Worm (Caenorhabditis elegans) whole organism, L1 larva: Measurements from ENCODE around the gene Y59A8B.21.
A peak's percentile ranks its signal among the peaks of the same experiment; 100 is the strongest.

ENCODE experiments used
- C04F5.9 ChIP-seq: sonication (generic microtip); optimal IDR thresholded peaks from 2 replicates; lab custom pipeline; 2016; ENCODE audit warnings: missing genetic modification characterization, missing compliant biosample characterization
- alr-1 ChIP-seq: fragments of 200-800 bp; sonication (Bioruptor generic); optimal IDR thresholded peaks from 2 replicates; lab custom pipeline; 2018; ENCODE audit warnings: borderline replicate concordance, mild to moderate bottlenecking, missing genetic modification characterization, missing compliant biosample characterization
- aly-2 ChIP-seq: fragments of 150-350 bp; optimal IDR thresholded peaks from 2 replicates; lab custom pipeline; 2014; ENCODE audit warnings: missing biosample characterization, missing genetic modification characterization
- ceh-90 ChIP-seq: sonication (generic microtip); optimal IDR thresholded peaks from 2 replicates; lab custom pipeline; 2016; ENCODE audit warnings: missing genetic modification characterization, missing compliant biosample characterization
- ces-1 ChIP-seq: fragments of 150-350 bp; optimal IDR thresholded peaks from 2 replicates; lab custom pipeline; 2014; ENCODE audit warnings: missing biosample characterization, missing genetic modification reagents, missing genetic modification characterization
- dpl-1 ChIP-seq, 3 experiments: fragments of 150-350 bp in 2 of 3; sonication (generic microtip) in 1 of 3; optimal IDR thresholded peaks; 2 replicates each; lab custom pipeline; 2014 to 2017; ENCODE audit warnings: missing biosample characterization in 3 of 3, missing genetic modification characterization in 3 of 3, missing genetic modification reagents in 3 of 3
- efl-1 ChIP-seq, 4 experiments: fragments of 150-350 bp; optimal IDR thresholded peaks in 3 of 4; peaks in 1 of 4; 1 replicate in 1 of 4; 2 replicates in 3 of 4; lab custom pipeline; 2014; ENCODE audit warnings: missing biosample characterization in 2 of 4, missing genetic modification characterization in 2 of 4, missing genetic modification reagents in 2 of 4
- egl-27 ChIP-seq, 2 experiments: fragments of 150-350 bp in 1 of 2; sonication (generic microtip); optimal IDR thresholded peaks; 3 replicates each; lab custom pipeline; 2017 to 2018; ENCODE audit warnings: missing biosample characterization in 2 of 2, missing genetic modification characterization in 2 of 2, missing genetic modification reagents in 2 of 2
- isw-1 ChIP-seq: fragments of 200-800 bp; sonication (Bioruptor generic); IDR thresholded peaks from 2 replicates; pipeline ENCODE4 v1.3.6; 2022; ENCODE audit warnings: missing genetic modification characterization, missing compliant biosample characterization
- lin-14 ChIP-seq: fragments of 200-800 bp; sonication (Bioruptor generic); optimal IDR thresholded peaks from 2 replicates; lab custom pipeline; 2018; ENCODE audit warnings: mild to moderate bottlenecking, missing genetic modification characterization, moderate library complexity, missing compliant biosample characterization
- lin-15B ChIP-seq: fragments of 150-350 bp; sonication (generic microtip); optimal IDR thresholded peaks from 3 replicates; lab custom pipeline; 2014; ENCODE audit warnings: missing biosample characterization, missing genetic modification characterization
- lin-39 ChIP-seq: fragments of 150-350 bp; optimal IDR thresholded peaks from 2 replicates; lab custom pipeline; 2014; ENCODE audit warnings: missing biosample characterization, missing genetic modification reagents, missing genetic modification characterization
- mdl-1 ChIP-seq, 2 experiments: fragments of 150-350 bp; optimal IDR thresholded peaks; 2 replicates each; lab custom pipeline; 2014 to 2017; ENCODE audit warnings: missing biosample characterization in 2 of 2, missing genetic modification characterization in 2 of 2, inconsistent platforms in 1 of 2
- mef-2 ChIP-seq: fragments of 150-350 bp; optimal IDR thresholded peaks from 2 replicates; lab custom pipeline; 2014; ENCODE audit warnings: missing biosample characterization, missing genetic modification characterization
- nhr-20 ChIP-seq: sonication (generic microtip); optimal IDR thresholded peaks from 2 replicates; lab custom pipeline; 2016; ENCODE audit warnings: mild to moderate bottlenecking, missing genetic modification characterization, missing compliant biosample characterization
- nhr-28 ChIP-seq: fragments of 150-350 bp; optimal IDR thresholded peaks from 2 replicates; lab custom pipeline; 2014; ENCODE audit warnings: missing biosample characterization, missing genetic modification characterization
- nhr-47 ChIP-seq: sonication (generic microtip); optimal IDR thresholded peaks from 2 replicates; lab custom pipeline; 2016; ENCODE audit warnings: mild to moderate bottlenecking, missing genetic modification characterization, moderate library complexity, missing compliant biosample characterization
- nhr-77 ChIP-seq: fragments of 150-350 bp; optimal IDR thresholded peaks from 2 replicates; lab custom pipeline; 2014; ENCODE audit warnings: missing biosample characterization, missing genetic modification characterization
- nhr-84 ChIP-seq: sonication (generic microtip); optimal IDR thresholded peaks from 2 replicates; lab custom pipeline; 2017; ENCODE audit warnings: missing biosample characterization, missing genetic modification characterization
- nhr-85 ChIP-seq: sonication (generic microtip); peaks from one replicate; lab custom pipeline; 2016; ENCODE audit warnings: missing genetic modification characterization, inconsistent platforms, missing compliant biosample characterization
- nhr-90 ChIP-seq: sonication (generic microtip); optimal IDR thresholded peaks from 2 replicates; lab custom pipeline; 2016; ENCODE audit warnings: mild to moderate bottlenecking, missing genetic modification characterization, missing compliant biosample characterization; ENCODE audit not compliant: poor library complexity
- pag-3 ChIP-seq: sonication (generic microtip); optimal IDR thresholded peaks from 2 replicates; lab custom pipeline; 2017; ENCODE audit warnings: missing genetic modification characterization, mild to moderate bottlenecking, missing compliant biosample characterization, antibody characterized with exemption, borderline replicate concordance; ENCODE audit not compliant: insufficient read depth
- pqm-1 ChIP-seq: sonication (generic microtip); optimal IDR thresholded peaks from 3 replicates; lab custom pipeline; 2017; ENCODE audit warnings: missing biosample characterization, missing genetic modification characterization
- rnt-1 ChIP-seq: sonication (generic microtip); optimal IDR thresholded peaks from 2 replicates; lab custom pipeline; 2016; ENCODE audit warnings: mild to moderate bottlenecking, missing genetic modification characterization, moderate library complexity, missing compliant biosample characterization
- snpc-4 ChIP-seq: fragments of 150-350 bp; optimal IDR thresholded peaks from 2 replicates; lab custom pipeline; 2014; ENCODE audit warnings: missing biosample characterization, missing genetic modification characterization
- snu-23 ChIP-seq: sonication (generic microtip); optimal IDR thresholded peaks from 2 replicates; lab custom pipeline; 2016; ENCODE audit warnings: missing genetic modification characterization, missing compliant biosample characterization
- swsn-7 ChIP-seq: sonication (generic microtip); optimal IDR thresholded peaks from 2 replicates; lab custom pipeline; 2016; ENCODE audit warnings: missing genetic modification characterization, missing compliant biosample characterization
- tbx-2 ChIP-seq: sonication (generic microtip); optimal IDR thresholded peaks from 2 replicates; lab custom pipeline; 2016; ENCODE audit warnings: missing genetic modification characterization, missing compliant biosample characterization
- unc-130 ChIP-seq: fragments of 150-350 bp; optimal IDR thresholded peaks from 2 replicates; lab custom pipeline; 2017; ENCODE audit warnings: missing biosample characterization, missing genetic modification characterization, inconsistent platforms
- vab-15 ChIP-seq: sonication (generic microtip); optimal IDR thresholded peaks from 2 replicates; lab custom pipeline; 2017; ENCODE audit warnings: missing genotype, mild to moderate bottlenecking, missing genetic modification characterization, missing compliant biosample characterization
- ztf-11 ChIP-seq, 2 experiments: sonication (generic microtip); optimal IDR thresholded peaks; 2 replicates each; lab custom pipeline; 2016 to 2017; ENCODE audit warnings: missing genetic modification characterization in 2 of 2, missing biosample characterization in 1 of 2, missing compliant biosample characterization in 1 of 2

Y59A8B.21 gene

DNA sequence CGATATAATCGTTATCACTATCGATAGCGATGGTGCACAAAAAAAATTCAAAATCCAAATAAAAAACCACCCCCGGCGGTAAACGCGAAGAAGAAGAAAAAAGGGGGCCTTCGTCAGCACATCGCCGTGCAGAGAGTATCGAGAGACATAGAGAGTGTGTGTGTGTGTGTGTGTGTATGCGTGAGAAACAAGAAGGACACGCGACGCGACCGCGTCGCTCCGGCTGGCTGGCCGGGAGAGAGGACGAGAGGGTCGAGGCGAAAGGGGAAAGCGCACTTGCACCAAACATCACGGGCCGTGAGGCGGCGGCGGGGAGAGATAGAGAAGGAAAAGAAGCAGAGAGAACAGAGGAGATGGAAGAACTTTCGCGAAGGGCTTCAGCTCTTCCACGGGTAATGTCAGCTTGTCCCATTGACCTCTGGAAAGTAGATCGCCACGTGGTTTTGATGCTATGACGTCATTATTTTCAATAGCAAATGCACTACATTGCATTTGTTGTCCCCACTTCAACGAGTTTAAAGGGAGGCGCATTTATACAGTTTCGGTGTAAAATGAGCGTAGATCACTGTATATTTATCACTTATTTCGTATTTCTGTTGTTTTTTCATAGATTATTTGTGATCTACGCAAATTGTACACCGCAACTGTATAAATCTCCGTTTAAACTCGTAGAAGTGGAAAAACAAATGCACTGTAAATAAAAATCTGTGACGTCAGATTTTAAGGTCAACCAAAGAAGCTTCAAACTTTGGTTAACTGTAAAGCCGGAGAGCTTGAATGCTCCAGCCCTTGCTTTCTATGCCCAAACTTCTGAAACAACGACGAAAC lies 34.7 kb upstream of the Y59A8B.21 start, which contains the start of gene Y59A8B.24 (continued):
- TF ChIP-seq swsn-7 (tag; lab: Kevin White, UChicago): peak; percentile 92
- peak in 1 of 2 experiments; percentile 91 for TF ChIP-seq mdl-1 (tag; optimal IDR thresholded peaks at IDR 0.05; lab: Kevin White, UChicago)
- peak; percentile 74 for TF ChIP-seq C04F5.9
- peak; percentile 92 for TF ChIP-seq nhr-20 (tag; lab: Kevin White, UChicago)
- peak; percentile 94 for TF ChIP-seq lin-15B
- no peak for TF ChIP-seq ces-1
- TF ChIP-seq pqm-1 (tag; lab: Kevin White, UChicago): no peak
- peak; percentile 97 for TF ChIP-seq lin-14 (GFP tag; lab: Kevin White, UChicago)
- TF ChIP-seq ceh-90 (tag; lab: Kevin White, UChicago): peak; percentile 83
- no peak for TF ChIP-seq nhr-84

DNA sequence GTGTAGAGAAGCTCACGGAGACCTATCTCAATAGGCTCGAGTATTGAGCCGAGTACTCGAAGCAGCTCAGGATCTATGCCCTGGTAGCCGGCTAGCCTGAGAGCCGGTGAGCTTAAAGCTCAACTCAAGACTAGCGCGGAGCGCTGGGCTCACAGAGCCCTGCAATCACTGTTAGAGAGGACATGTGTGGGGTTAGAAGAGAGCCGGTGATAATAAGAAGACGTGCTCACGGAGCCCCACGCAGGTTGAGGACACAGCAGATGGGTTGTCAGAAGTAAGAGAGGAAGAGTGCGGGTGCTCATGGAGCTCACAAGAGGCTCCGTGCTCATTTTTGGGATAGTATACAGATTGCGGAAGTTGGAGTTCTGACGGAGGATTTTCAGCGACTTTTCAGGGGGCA lies 33.8 kb upstream of the Y59A8B.21 start:
- TF ChIP-seq efl-1 (optimal IDR thresholded peaks at IDR 0.05; lab: Kevin White, UChicago) (no peak), efl-1 (GFP tag; optimal IDR thresholded peaks at IDR 0.05 in 1 of 2; lab: Kevin White, UChicago) (peak in 1 of 2 experiments; percentile 54), alr-1 (tag; lab: Kevin White, UChicago) (no peak), tbx-2 (tag; lab: Kevin White, UChicago) (no peak), isw-1 (no peak), dpl-1 (GFP tag; optimal IDR thresholded peaks at IDR 0.05; lab: Kevin White, UChicago) (no peak), snu-23 (no peak)

ce11 chrV:17956109-17956508 lies 30.0 kb upstream of the Y59A8B.21 start:
- peak; percentile 58 for TF ChIP-seq nhr-85 (tag; lab: Kevin White, UChicago)
- TF ChIP-seq efl-1 (optimal IDR thresholded peaks at IDR 0.05; lab: Kevin White, UChicago): no peak
- TF ChIP-seq efl-1 (GFP tag; optimal IDR thresholded peaks at IDR 0.05 in 1 of 2; lab: Kevin White, UChicago): peak in 1 of 2 experiments; percentile 90
- TF ChIP-seq aly-2 (tag; lab: Kevin White, UChicago): no peak
- TF ChIP-seq nhr-47 (tag; lab: Kevin White, UChicago): no peak

DNA sequence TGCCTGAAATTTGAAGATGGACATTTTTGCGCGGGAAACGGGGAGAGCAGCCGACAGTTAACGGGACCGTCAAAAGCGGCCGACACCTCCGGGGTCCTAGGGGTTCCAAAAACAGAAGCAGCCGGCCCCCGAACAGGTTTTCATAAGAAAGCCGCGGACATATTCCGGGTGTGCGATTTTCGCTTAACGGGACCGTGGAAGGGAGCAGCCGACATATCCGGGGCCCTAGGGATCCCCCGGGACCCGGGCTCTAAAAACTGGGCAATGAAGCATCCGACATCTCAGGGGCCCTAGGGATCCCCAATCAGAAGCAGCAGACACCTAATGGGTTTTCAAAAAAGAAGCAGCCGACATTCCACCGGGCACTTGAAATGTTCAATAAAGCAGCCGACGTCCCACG lies 23.6 kb upstream of the Y59A8B.21 start:
- TF ChIP-seq ces-1 (no peak), rnt-1 (tag; lab: Kevin White, UChicago) (no peak), pag-3 (no peak), snpc-4 (tag; lab: Kevin White, UChicago) (no peak), mef-2 (tag; lab: Kevin White, UChicago) (no peak), nhr-77 (no peak), nhr-28 (tag; lab: Kevin White, UChicago) (no peak)

DNA sequence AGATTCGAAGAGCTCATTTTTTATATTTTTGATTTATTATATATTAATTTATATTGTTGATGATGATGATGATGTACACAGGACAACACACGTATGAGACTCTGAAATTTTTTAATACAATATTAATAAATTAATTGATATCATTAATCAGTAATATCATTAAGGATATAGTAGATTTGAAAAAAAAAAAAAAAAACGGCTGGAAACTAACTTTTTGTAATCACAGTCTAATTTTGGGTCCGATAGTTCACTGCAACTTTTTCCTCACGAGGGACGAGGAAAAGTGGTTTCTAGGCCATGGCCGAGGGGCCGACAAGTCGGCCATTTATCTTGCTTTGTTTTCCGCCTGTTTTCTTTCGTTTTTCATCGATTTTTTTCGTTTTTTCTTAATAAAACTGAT lies 19.3 kb upstream of the Y59A8B.21 start, which contains the start of gene gck-3:
TSS of gene gck-3 (minus strand) at position 101 of the 400 bp plus-strand sequence.
- TF ChIP-seq dpl-1 (GFP tag; optimal IDR thresholded peaks at IDR 0.05; lab: Kevin White, UChicago): no peak
- TF ChIP-seq unc-130: no peak
- TF ChIP-seq egl-27 (tag; optimal IDR thresholded peaks at IDR 0.05; lab: Kevin White, UChicago): no peak
- no peak for TF ChIP-seq nhr-90 (tag; lab: Kevin White, UChicago)
- no peak for TF ChIP-seq ztf-11 (tag; optimal IDR thresholded peaks at IDR 0.05; lab: Kevin White, UChicago)
- TF ChIP-seq snu-23: no peak
- TF ChIP-seq pqm-1 (tag; lab: Kevin White, UChicago): no peak
- no peak for TF ChIP-seq vab-15 (tag; lab: Kevin White, UChicago)
- no peak for TF ChIP-seq lin-39
- TF ChIP-seq, all 84 proteins: peak for 0
